Worm (Caenorhabditis elegans): ENCODE results near the gene fbxa-150.
A peak's percentile ranks its signal among the peaks of the same experiment; 100 is the strongest.

- TF ChIP-seq egl-27 (tag; optimal IDR thresholded peaks at IDR 0.05) (no peak), dpl-1 (GFP tag; optimal IDR thresholded peaks at IDR 0.05) (peak in 1 of 3 experiments; percentile 19), nhr-11 (tag; optimal IDR thresholded peaks at IDR 0.05) (no peak), ztf-11 (tag; optimal IDR thresholded peaks at IDR 0.05) (no peak), grh-1 (GFP tag; IDR thresholded peaks at IDR 0.05) (no peak), sptf-1 (tag; optimal IDR thresholded peaks at IDR 0.05) (no peak), lir-3 (tag; optimal IDR thresholded peaks at IDR 0.05; ENCODE audit: poor library complexity) (no peak), Y116A8C.19 (tag; optimal IDR thresholded peaks at IDR 0.05; ENCODE audit: borderline replicate concordance) (no peak), blmp-1 (tag; optimal IDR thresholded peaks at IDR 0.05) (no peak)
These were observed at the start of gene fbxa-150, which contains the start of gene Y38H6C.9 for ce11 chrV:20522219-20522618.

Measured in whole organism, L1 larva.